Worm (Caenorhabditis elegans): Measurements from ENCODE around the gene cpg-23.

DNA sequence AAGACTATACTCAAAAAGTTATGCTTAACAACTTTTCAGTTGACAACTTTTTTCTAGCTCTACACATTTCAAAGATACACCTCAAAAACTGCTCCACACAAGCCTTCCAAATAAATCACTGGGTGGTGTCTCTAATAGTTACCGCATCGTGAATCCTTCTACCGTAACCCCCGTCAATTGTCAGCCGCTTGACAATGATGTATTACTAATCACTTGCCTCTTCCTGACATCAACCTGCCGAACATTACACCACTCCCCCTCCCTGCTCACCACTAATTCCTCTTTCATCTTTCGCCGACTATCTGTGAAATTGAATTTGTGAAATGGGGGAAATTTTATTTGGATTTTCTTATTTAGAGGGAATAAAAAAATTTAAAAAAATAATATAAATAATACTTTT is 41.1 kb downstream of the cpg-23 start:
- no peak for TF ChIP-seq daf-12 (tag; optimal IDR thresholded peaks at IDR 0.05)
- no peak for TF ChIP-seq lsy-2 (tag; optimal IDR thresholded peaks at IDR 0.05)
- no peak for TF ChIP-seq unc-62 (GFP tag; optimal IDR thresholded peaks at IDR 0.05 in 1 of 2)
- no peak for TF ChIP-seq unc-62 (tag; optimal IDR thresholded peaks at IDR 0.05)
- no peak for TF ChIP-seq fos-1 (tag; optimal IDR thresholded peaks at IDR 0.05)
- no peak for TF ChIP-seq unc-130 (GFP tag; optimal IDR thresholded peaks at IDR 0.05)
- no peak for TF ChIP-seq nhr-76 (tag; optimal IDR thresholded peaks at IDR 0.05)
- TF ChIP-seq aha-1 (tag): no peak
- no peak for TF ChIP-seq aly-2 (tag; optimal IDR thresholded peaks at IDR 0.05)
- TF ChIP-seq D1046.2 (GFP tag; IDR thresholded peaks at IDR 0.05): no peak
- no peak for TF ChIP-seq vab-7 (GFP tag; IDR thresholded peaks at IDR 0.05)
- TF ChIP-seq zip-11 (GFP tag; IDR thresholded peaks at IDR 0.05): no peak
